Fruit fly (Drosophila melanogaster) whole organism, wandering third instar larva: ENCODE measurements around the gene Fbw5.

Experiments used
- Abd-B ChIP-seq: fragments of >200 bp; optimal IDR thresholded peaks from 2 replicates; lab custom pipeline; 2017; ENCODE audit warnings: missing biosample characterization, missing genetic modification characterization
- CG32264 ChIP-seq: fragments of 200-800 bp; sonication (Bioruptor generic); optimal IDR thresholded peaks from 2 replicates; lab custom pipeline; 2016; ENCODE audit warnings: missing biosample characterization, missing genetic modification characterization
- CrebA ChIP-seq: fragments of 200-800 bp; sonication (Bioruptor generic); optimal IDR thresholded peaks from 2 replicates; lab custom pipeline; 2016; ENCODE audit warnings: missing biosample characterization, mild to moderate bottlenecking, missing genetic modification characterization, borderline replicate concordance
- Dfd ChIP-seq: fragments of >200 bp; optimal IDR thresholded peaks from 2 replicates; lab custom pipeline; 2017; ENCODE audit warnings: missing biosample characterization, missing genetic modification characterization
- Dif ChIP-seq: fragments of 200-275, 200-300 bp; sonication (Bioruptor generic); optimal IDR thresholded peaks from 2 replicates; lab custom pipeline; 2018; ENCODE audit warnings: missing biosample characterization, missing genetic modification characterization; ENCODE audit not compliant: partially characterized antibody
- GATAd ChIP-seq: sonication (Bioruptor generic); optimal IDR thresholded peaks from 2 replicates; lab custom pipeline; 2016; ENCODE audit warnings: missing biosample characterization, missing genetic modification characterization
- HLH106 ChIP-seq: fragments of 200-800 bp; optimal IDR thresholded peaks from 3 replicates; lab custom pipeline; 2019; ENCODE audit warnings: missing biosample characterization, mild to moderate bottlenecking, missing genetic modification characterization, moderate library complexity
- Hr83 ChIP-seq: fragments of 200-300 bp; sonication (Bioruptor generic); optimal IDR thresholded peaks from 2 replicates; lab custom pipeline; 2016; ENCODE audit warnings: missing biosample characterization, mild to moderate bottlenecking, missing genetic modification characterization, moderate library complexity; ENCODE audit not compliant: poor library complexity, severe bottlenecking
- Jra ChIP-seq: sonication (Bioruptor generic); optimal IDR thresholded peaks from 2 replicates; lab custom pipeline; 2016; ENCODE audit warnings: missing biosample characterization, missing genetic modification characterization
- Mio ChIP-seq: sonication (Bioruptor generic); optimal IDR thresholded peaks from 2 replicates; lab custom pipeline; 2016; ENCODE audit warnings: missing biosample characterization, missing genetic modification characterization
- Myc ChIP-seq: fragments of >200 bp; optimal IDR thresholded peaks from 2 replicates; lab custom pipeline; 2017
- N ChIP-seq: fragments of >200 bp; optimal IDR thresholded peaks from 2 replicates; lab custom pipeline; 2018; ENCODE audit warnings: missing biosample characterization, missing external identifiers, missing genetic modification characterization
- OdsH ChIP-seq: fragments of 200-800 bp; sonication (Bioruptor generic); optimal IDR thresholded peaks from 2 replicates; lab custom pipeline; 2016; ENCODE audit warnings: missing biosample characterization, mild to moderate bottlenecking, missing genetic modification characterization
- Rel ChIP-seq, 2 experiments: fragments of 200-800 bp; sonication (Bioruptor generic) in 1 of 2; optimal IDR thresholded peaks; 2 replicates in 1 of 2; 3 replicates in 1 of 2; lab custom pipeline; 2016 to 2019; ENCODE audit warnings: mild to moderate bottlenecking in 2 of 2, missing biosample characterization in 2 of 2, missing genetic modification characterization in 2 of 2, moderate library complexity in 1 of 2
- Sp1 ChIP-seq: fragments of 200-800 bp; sonication (Bioruptor generic); optimal IDR thresholded peaks from 3 replicates; lab custom pipeline; 2019; ENCODE audit warnings: missing biosample characterization, mild to moderate bottlenecking, missing genetic modification characterization, moderate library complexity
- Vsx2 ChIP-seq: fragments of 200-300, 225-300 bp; sonication (Bioruptor generic); optimal IDR thresholded peaks from 2 replicates; lab custom pipeline; 2018; ENCODE audit warnings: missing biosample characterization, missing genetic modification characterization; ENCODE audit not compliant: partially characterized antibody
- br ChIP-seq: fragments of 200-800 bp; sonication (Bioruptor generic); optimal IDR thresholded peaks from 2 replicates; lab custom pipeline; 2016; ENCODE audit warnings: missing biosample characterization, missing genetic modification characterization
- brk ChIP-seq: fragments of 200-800 bp; sonication (Bioruptor generic); optimal IDR thresholded peaks from 2 replicates; lab custom pipeline; 2016; ENCODE audit warnings: missing biosample characterization, mild to moderate bottlenecking, missing genetic modification characterization
- dl ChIP-seq, 2 experiments: fragments of 175-275, 200-275 bp in 1 of 2; fragments of 200-275 bp in 1 of 2; sonication (Bioruptor generic); optimal IDR thresholded peaks; lab custom pipeline; 2018; ENCODE audit warnings: mild to moderate bottlenecking in 2 of 2, missing biosample characterization in 2 of 2, missing genetic modification characterization in 2 of 2, moderate library complexity in 2 of 2; ENCODE audit not compliant: partially characterized antibody in 2 of 2, insufficient read depth in 1 of 2
- dmrt93B ChIP-seq: fragments of 200-800 bp; sonication (Bioruptor generic); optimal IDR thresholded peaks from 2 replicates; lab custom pipeline; 2018; ENCODE audit warnings: missing biosample characterization, mild to moderate bottlenecking, missing genetic modification characterization
- dsf ChIP-seq: sonication (Bioruptor generic); optimal IDR thresholded peaks from 2 replicates; lab custom pipeline; 2016; ENCODE audit warnings: missing biosample characterization, missing genetic modification characterization, borderline replicate concordance
- ey ChIP-seq: fragments of 200-800 bp; sonication (Bioruptor generic); optimal IDR thresholded peaks from 2 replicates; lab custom pipeline; 2016; ENCODE audit warnings: missing biosample characterization, missing genetic modification characterization
- foxo ChIP-seq, 2 experiments: fragments of 200-800 bp; sonication (Bioruptor generic); optimal IDR thresholded peaks; 2 replicates in 1 of 2; 3 replicates in 1 of 2; lab custom pipeline; 2016 to 2017; ENCODE audit warnings: missing biosample characterization in 2 of 2, missing genetic modification characterization in 2 of 2
- fru ChIP-seq: fragments of 200-800 bp; sonication (Bioruptor generic); optimal IDR thresholded peaks from 3 replicates; lab custom pipeline; 2016; ENCODE audit warnings: missing biosample characterization, mild to moderate bottlenecking, missing genetic modification characterization
- h ChIP-seq: fragments of 200-800 bp; sonication (Bioruptor generic); optimal IDR thresholded peaks from 3 replicates; lab custom pipeline; 2016; ENCODE audit warnings: missing biosample characterization, mild to moderate bottlenecking, missing genetic modification characterization
- jim ChIP-seq: fragments of 175-275, 200-325 bp; sonication (Bioruptor generic); optimal IDR thresholded peaks from 2 replicates; lab custom pipeline; 2016; ENCODE audit warnings: missing biosample characterization, mild to moderate bottlenecking, missing genetic modification characterization
- lola ChIP-seq: fragments of >200 bp; optimal IDR thresholded peaks from 2 replicates; lab custom pipeline; 2017; ENCODE audit warnings: missing biosample characterization, missing genetic modification characterization
- pan ChIP-seq: fragments of >200 bp; optimal IDR thresholded peaks from 2 replicates; lab custom pipeline; 2017
- psq ChIP-seq: fragments of 200-800 bp; sonication (Bioruptor generic); optimal IDR thresholded peaks from 3 replicates; lab custom pipeline; 2017; ENCODE audit warnings: missing biosample characterization, mild to moderate bottlenecking, missing genetic modification characterization, moderate library complexity
- sage ChIP-seq: fragments of 200-800 bp; sonication (Bioruptor generic); optimal IDR thresholded peaks from 2 replicates; lab custom pipeline; 2016; ENCODE audit warnings: missing biosample characterization, mild to moderate bottlenecking, missing genetic modification characterization
- sv ChIP-seq: fragments of 200-800 bp; sonication (Bioruptor generic); optimal IDR thresholded peaks from 3 replicates; lab custom pipeline; 2016; ENCODE audit warnings: missing biosample characterization, missing genetic modification characterization
- tai ChIP-seq: sonication (Bioruptor generic); optimal IDR thresholded peaks from 2 replicates; lab custom pipeline; 2016; ENCODE audit warnings: missing biosample characterization, missing genetic modification characterization
- usp ChIP-seq: fragments of >200 bp; optimal IDR thresholded peaks from 2 replicates; lab custom pipeline; 2017; ENCODE audit warnings: missing biosample characterization, missing genetic modification characterization
- woc ChIP-seq: sonication (Bioruptor generic); optimal IDR thresholded peaks from 2 replicates; lab custom pipeline; 2016; ENCODE audit warnings: missing biosample characterization, mild to moderate bottlenecking, missing genetic modification characterization

Fbw5 gene

dm6 chr2L:6077632-6078031, 11.9 kb upstream of the Fbw5 start:
- TF ChIP-seq dl (GFP tag; optimal IDR thresholded peaks at IDR 0.05; lab: Kevin White, UChicago; ENCODE audit: insufficient read depth in 1 of 2, partially characterized antibody in 2 of 2): no peak
- TF ChIP-seq h (GFP tag; lab: Kevin White, UChicago): no peak
- no peak for TF ChIP-seq br
- TF ChIP-seq CG32264 (GFP tag; lab: Kevin White, UChicago): no peak
- TF ChIP-seq ey (GFP tag; lab: Kevin White, UChicago): no peak
- TF ChIP-seq N: no peak
- TF ChIP-seq Dif (GFP tag; lab: Kevin White, UChicago): no peak
- no peak for TF ChIP-seq Abd-B
- TF ChIP-seq Dfd (GFP tag; lab: Kevin White, UChicago): no peak
- TF ChIP-seq Mio (GFP tag; lab: Kevin White, UChicago): no peak
- TF ChIP-seq Rel (GFP tag; optimal IDR thresholded peaks at IDR 0.05; lab: Kevin White, UChicago): no peak
- TF ChIP-seq Rel (tag; optimal IDR thresholded peaks at IDR 0.05; lab: Kevin White, UChicago): no peak
- TF ChIP-seq HLH106 (tag; lab: Kevin White, UChicago): no peak
- TF ChIP-seq tai (GFP tag; lab: Kevin White, UChicago): no peak
- no peak for TF ChIP-seq dmrt93B (GFP tag; lab: Kevin White, UChicago)
- TF ChIP-seq Jra: no peak
- TF ChIP-seq brk: no peak
- no peak for TF ChIP-seq GATAd (GFP tag; lab: Kevin White, UChicago)
- no peak for TF ChIP-seq Vsx2
- no peak for TF ChIP-seq Sp1 (GFP tag; lab: Kevin White, UChicago)
- no peak for TF ChIP-seq foxo (GFP tag; optimal IDR thresholded peaks at IDR 0.05; lab: Kevin White, UChicago)

dm6 chr2L:6076829-6077364, 11.1 kb upstream of the Fbw5 start:
- TF ChIP-seq OdsH (no peak), pan (lab: Kevin White, UChicago) (no peak), br (no peak), dmrt93B (GFP tag; lab: Kevin White, UChicago) (no peak), dsf (no peak), foxo (GFP tag; optimal IDR thresholded peaks at IDR 0.05; lab: Kevin White, UChicago) (no peak), usp (GFP tag; lab: Kevin White, UChicago) (no peak), h (GFP tag; lab: Kevin White, UChicago) (no peak), woc (GFP tag; lab: Kevin White, UChicago) (no peak), Dif (GFP tag; lab: Kevin White, UChicago) (no peak)

- TF ChIP-seq foxo (GFP tag; optimal IDR thresholded peaks at IDR 0.05; lab: Kevin White, UChicago): no peak
- no peak for TF ChIP-seq Rel (GFP tag; optimal IDR thresholded peaks at IDR 0.05; lab: Kevin White, UChicago)
- TF ChIP-seq Rel (tag; optimal IDR thresholded peaks at IDR 0.05; lab: Kevin White, UChicago): peak; percentile 69
- TF ChIP-seq, all 38 proteins: peak for 1
Observed at dm6 chr2L:6076143-6076542, 10.4 kb upstream of the Fbw5 start.

- TF ChIP-seq N (no peak), dmrt93B (GFP tag; lab: Kevin White, UChicago) (no peak), lola (GFP tag; lab: Kevin White, UChicago) (no peak), CrebA (GFP tag; lab: Kevin White, UChicago) (no peak), usp (GFP tag; lab: Kevin White, UChicago) (no peak), sage (GFP tag; lab: Kevin White, UChicago) (no peak), fru (GFP tag; lab: Kevin White, UChicago) (no peak), br (no peak), OdsH (no peak), Dif (GFP tag; lab: Kevin White, UChicago) (no peak), pan (lab: Kevin White, UChicago) (no peak), Vsx2 (no peak), Abd-B (no peak), Dfd (GFP tag; lab: Kevin White, UChicago) (no peak), tai (GFP tag; lab: Kevin White, UChicago) (no peak), Myc (no peak), sv (GFP tag; lab: Kevin White, UChicago) (no peak)
Observed at dm6 chr2L:6075345-6075744, 9.6 kb upstream of the Fbw5 start.

DNA sequence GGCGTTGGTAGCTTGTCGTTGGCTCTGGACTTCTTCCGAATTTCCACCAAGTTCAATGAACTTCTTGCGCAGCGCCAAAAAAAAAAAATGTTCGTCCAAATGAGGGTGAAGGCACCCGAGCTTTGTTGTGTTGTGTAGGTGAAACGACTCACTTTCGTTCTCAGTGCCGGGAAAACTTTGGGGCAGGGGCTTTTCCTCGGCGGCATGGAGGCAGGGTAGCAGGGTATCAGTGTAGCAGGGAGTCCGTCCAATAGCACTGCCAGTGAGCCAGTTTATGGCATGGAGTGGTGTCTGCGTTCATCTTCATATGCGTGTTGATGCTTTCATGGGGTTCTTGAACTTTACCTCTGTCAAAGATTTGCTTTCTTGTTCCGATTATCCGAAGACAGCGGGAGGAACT, 8.6 kb upstream of the Fbw5 start:
- TF ChIP-seq tai (GFP tag; lab: Kevin White, UChicago) (no peak), foxo (GFP tag; optimal IDR thresholded peaks at IDR 0.05; lab: Kevin White, UChicago) (no peak), Hr83 (GFP tag; lab: Kevin White, UChicago) (no peak), Vsx2 (no peak), Rel (GFP tag; optimal IDR thresholded peaks at IDR 0.05; lab: Kevin White, UChicago) (no peak), Rel (tag; optimal IDR thresholded peaks at IDR 0.05; lab: Kevin White, UChicago) (no peak), jim (GFP tag; lab: Kevin White, UChicago) (no peak), HLH106 (tag; lab: Kevin White, UChicago) (no peak), Sp1 (GFP tag; lab: Kevin White, UChicago) (no peak), brk (no peak), Dif (GFP tag; lab: Kevin White, UChicago) (no peak), psq (GFP tag; lab: Kevin White, UChicago) (no peak), ey (GFP tag; lab: Kevin White, UChicago) (no peak), lola (GFP tag; lab: Kevin White, UChicago) (no peak), Abd-B (no peak)
